Fruit fly (Drosophila melanogaster): ENCODE measurements around the gene tHMG2.

The tHMG2 gene

dm6 chr3R:22528264-22529158 is 35.8 kb downstream of the tHMG2 start, which contains the start of gene CG5346:
CG5346 (minus strand) TSS chr3R:22528663.
- TF ChIP-seq Hr39 (GFP tag; optimal IDR thresholded peaks at IDR 0.05): no peak
- TF ChIP-seq CG31627 (GFP tag; optimal IDR thresholded peaks at IDR 0.05): no peak
- peak; percentile 69 for TF ChIP-seq svp (GFP tag)
- TF ChIP-seq dsx (GFP tag; optimal IDR thresholded peaks at IDR 0.05; ENCODE audit: poor library complexity, severe bottlenecking): no peak
- peak; percentile 8 for TF ChIP-seq Eip75B (GFP tag; optimal IDR thresholded peaks at IDR 0.05)
- no peak for TF ChIP-seq fkh (GFP tag; optimal IDR thresholded peaks at IDR 0.05)
- no peak for TF ChIP-seq vri (GFP tag; optimal IDR thresholded peaks at IDR 0.05)
- no peak for TF ChIP-seq CG4318 (GFP tag; optimal IDR thresholded peaks at IDR 0.05)
- peak; percentile 1 for TF ChIP-seq CG34406 (GFP tag; optimal IDR thresholded peaks at IDR 0.05)
- no peak for TF ChIP-seq CG6808 (GFP tag; optimal IDR thresholded peaks at IDR 0.05)
- TF ChIP-seq Eip93F (GFP tag; optimal IDR thresholded peaks at IDR 0.05): no peak
- peak; percentile 54 for TF ChIP-seq Eip78C (GFP tag)
- TF ChIP-seq CG6276 (GFP tag; optimal IDR thresholded peaks at IDR 0.05): peak; percentile 43
- TF ChIP-seq ss (GFP tag; optimal IDR thresholded peaks at IDR 0.05): no peak
- TF ChIP-seq cyc (GFP tag; optimal IDR thresholded peaks at IDR 0.05): no peak
- TF ChIP-seq Lpt (GFP tag; optimal IDR thresholded peaks at IDR 0.05): no peak
- TF ChIP-seq CG32006 (GFP tag; optimal IDR thresholded peaks at IDR 0.05): no peak
- TF ChIP-seq salr (GFP tag; optimal IDR thresholded peaks at IDR 0.05): no peak
- TF ChIP-seq CG15336 (GFP tag; IDR thresholded peaks at IDR 0.05): no peak; the same call in 1 of the 2 replicates
- no peak for TF ChIP-seq spab (GFP tag; optimal IDR thresholded peaks at IDR 0.05)
- no peak for TF ChIP-seq OdsH (GFP tag; optimal IDR thresholded peaks at IDR 0.05)
- TF ChIP-seq CG8119 (GFP tag; IDR thresholded peaks at IDR 0.05): peak; percentile 65
- peak; percentile 20 for TF ChIP-seq CG6854 (GFP tag; optimal IDR thresholded peaks at IDR 0.05)
- TF ChIP-seq pdm3 (GFP tag; optimal IDR thresholded peaks at IDR 0.05): no peak
- TF ChIP-seq Sox14 (GFP tag; optimal IDR thresholded peaks at IDR 0.05): no peak
- peak; percentile 51; the same call in 2 of the 3 replicates for TF ChIP-seq eg (GFP tag; IDR thresholded peaks at IDR 0.05)
- TF ChIP-seq net (GFP tag; optimal IDR thresholded peaks at IDR 0.05): peak; percentile 3
- peak; percentile 34 for TF ChIP-seq achi (GFP tag; optimal IDR thresholded peaks at IDR 0.05)
- peak; percentile 62; the same call in 1 of the 3 replicates for TF ChIP-seq CG6163 (GFP tag; IDR thresholded peaks at IDR 0.05)
- TF ChIP-seq fd59A (GFP tag; optimal IDR thresholded peaks at IDR 0.05): no peak
- no peak for TF ChIP-seq Sox102F (GFP tag; optimal IDR thresholded peaks at IDR 0.05)
- TF ChIP-seq CG11902 (GFP tag; optimal IDR thresholded peaks at IDR 0.05): no peak
- TF ChIP-seq CG16779 (tag; optimal IDR thresholded peaks at IDR 0.05): peak; percentile 37
- TF ChIP-seq CG3919 (GFP tag; optimal IDR thresholded peaks at IDR 0.05): peak; percentile 18
- no peak for TF ChIP-seq Hr4 (GFP tag; optimal IDR thresholded peaks at IDR 0.05)
- no peak for TF ChIP-seq Hr38 (GFP tag; optimal IDR thresholded peaks at IDR 0.05)
- TF ChIP-seq Smox (GFP tag; optimal IDR thresholded peaks at IDR 0.05): no peak
- TF ChIP-seq acj6 (GFP tag; optimal IDR thresholded peaks at IDR 0.05): no peak
- peak; percentile 5 for TF ChIP-seq esn (GFP tag; optimal IDR thresholded peaks at IDR 0.05)
- no peak for TF ChIP-seq CG6792 (GFP tag; optimal IDR thresholded peaks at IDR 0.05)
- TF ChIP-seq Ets21C (GFP tag; optimal IDR thresholded peaks at IDR 0.05): no peak
- TF ChIP-seq Gug (GFP tag; IDR thresholded peaks at IDR 0.05): no peak
- TF ChIP-seq CG8632 (GFP tag; optimal IDR thresholded peaks at IDR 0.05): no peak
- TF ChIP-seq Blimp-1 (GFP tag; optimal IDR thresholded peaks at IDR 0.05): peak; percentile 27
- no peak for TF ChIP-seq CG8319 (GFP tag; optimal IDR thresholded peaks at IDR 0.05)
- no peak for TF ChIP-seq CG7368 (GFP tag; optimal IDR thresholded peaks at IDR 0.05)
- TF ChIP-seq CG3032 (tag; optimal IDR thresholded peaks at IDR 0.05): no peak
- no peak for TF ChIP-seq CG10631 (GFP tag; optimal IDR thresholded peaks at IDR 0.05)

All from whole organism, prepupa.